Worm (Caenorhabditis elegans) whole organism, L4/young adult: ENCODE measurements around the gene Y32G9A.5.
A peak's percentile ranks its signal among the peaks of the same experiment; 100 is the strongest.

ENCODE experiments used
- W03F9.2 ChIP-seq: fragments of 150-350 bp; optimal IDR thresholded peaks from 2 replicates; lab custom pipeline; 2014; ENCODE audit warnings: missing biosample characterization, missing genetic modification characterization
- dao-5 ChIP-seq: sonication (generic microtip); optimal IDR thresholded peaks from 2 replicates; lab custom pipeline; 2016; ENCODE audit warnings: missing genotype, missing genetic modification characterization, moderate library complexity, missing compliant biosample characterization
- him-1 ChIP-seq: sonication (generic microtip); optimal IDR thresholded peaks from 2 replicates; lab custom pipeline; 2016; ENCODE audit warnings: missing genotype, missing genetic modification reagents, missing genetic modification characterization, missing compliant biosample characterization

The Y32G9A.5 gene

DNA sequence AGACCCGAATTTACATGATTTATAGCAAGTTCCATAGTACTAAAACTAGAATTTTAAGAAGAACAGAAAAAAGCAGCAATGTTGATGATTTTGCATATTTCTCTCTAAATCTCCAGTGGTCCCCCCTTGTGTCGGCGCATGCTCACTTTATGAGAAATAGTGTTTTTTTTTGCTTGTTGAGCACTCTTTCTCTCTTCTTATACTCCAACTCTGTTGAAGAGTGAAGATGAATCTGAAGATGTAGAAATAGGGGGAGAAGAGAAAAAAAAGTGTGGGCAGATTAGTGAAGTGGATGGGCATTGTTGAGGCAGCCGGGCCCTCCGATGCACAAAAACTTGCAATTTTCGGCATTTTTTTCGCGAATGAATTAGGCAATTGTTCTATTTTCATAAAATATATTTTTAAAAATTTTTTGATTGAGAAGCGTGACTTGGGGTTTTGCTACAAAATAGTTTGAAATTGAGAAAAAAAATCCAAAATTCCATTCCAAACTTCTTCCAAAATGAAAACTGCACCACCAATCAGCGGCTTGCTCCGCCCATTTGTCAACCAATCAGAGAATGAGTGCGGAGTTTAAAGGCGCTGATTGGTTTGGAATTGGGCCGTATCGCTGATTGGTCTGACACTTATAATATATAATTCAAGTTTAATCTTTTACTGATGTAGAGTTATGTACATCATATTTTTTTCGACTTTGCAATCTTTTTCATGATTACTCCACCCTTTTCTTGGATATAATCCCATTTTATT, 33.2 kb downstream of the Y32G9A.5 start:
- TF ChIP-seq W03F9.2 (tag; lab: Kevin White, UChicago), result no peak
- TF ChIP-seq dao-5 (tag; lab: Kevin White, UChicago), result no peak
- no peak for TF ChIP-seq him-1 (tag; lab: Kevin White, UChicago)

ce11 chrV:1943465-1943864, 36.0 kb downstream of the Y32G9A.5 start:
- TF ChIP-seq dao-5 (tag; lab: Kevin White, UChicago) (no peak), W03F9.2 (tag; lab: Kevin White, UChicago) (no peak), him-1 (tag; lab: Kevin White, UChicago) (peak; percentile 48)

DNA sequence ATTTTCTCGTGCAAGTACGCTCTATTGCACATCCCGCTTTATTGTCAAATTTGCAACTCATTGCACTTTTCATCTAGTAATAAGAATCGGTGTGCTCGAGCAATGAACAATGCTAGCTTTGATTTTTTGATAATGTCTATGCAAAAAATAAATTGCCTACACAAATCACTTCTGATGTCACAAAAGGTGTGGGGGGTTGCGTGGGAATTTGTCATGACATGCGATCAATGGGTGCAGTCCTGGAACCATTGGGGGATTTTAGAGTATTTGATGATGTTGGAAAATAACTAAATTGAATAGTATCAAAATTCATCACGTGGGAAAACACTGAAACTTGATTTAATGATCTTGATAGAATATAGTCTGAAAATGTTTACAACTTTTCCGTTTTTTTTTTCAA, 38.4 kb downstream of the Y32G9A.5 start:
- TF ChIP-seq him-1 (tag; lab: Kevin White, UChicago) (no peak), W03F9.2 (tag; lab: Kevin White, UChicago) (no peak), dao-5 (tag; lab: Kevin White, UChicago) (no peak)

- TF ChIP-seq him-1 (tag; lab: Kevin White, UChicago) (no peak), dao-5 (tag; lab: Kevin White, UChicago) (no peak), W03F9.2 (tag; lab: Kevin White, UChicago) (no peak)
These were observed 47.8 kb downstream of the Y32G9A.5 start for ce11 chrV:1955246-1955645.

ce11 chrV:1957110-1957509, 49.7 kb downstream of the Y32G9A.5 start, which contains the start of gene fipr-25:
TSS of gene fipr-25 (plus strand) at chrV:1957410.
- TF ChIP-seq him-1 (tag; lab: Kevin White, UChicago) (no peak), dao-5 (tag; lab: Kevin White, UChicago) (no peak), W03F9.2 (tag; lab: Kevin White, UChicago) (no peak)
